Fruit fly (Drosophila melanogaster) whole organism, embryonic: Measurements from ENCODE around the gene Fas3.
A peak's percentile ranks its signal among the peaks of the same experiment; 100 is the strongest.

Experiments used
- Bgb ChIP-seq: fragments of 200-800 bp; sonication (Bioruptor generic); IDR thresholded peaks from 2 replicates; pipeline ENCODE4 v1.3.6; 2022; ENCODE audit warnings: missing biosample characterization, missing genetic modification characterization; ENCODE audit not compliant: partially characterized antibody
- Blimp-1 ChIP-seq: fragments of 200-800 bp; sonication (Bioruptor generic); optimal IDR thresholded peaks from 3 replicates; lab custom pipeline; 2018; ENCODE audit warnings: missing biosample characterization, missing genetic modification characterization, mild to moderate bottlenecking, moderate library complexity, missing genetic modification reagents
- C15 ChIP-seq: fragments of 200-800 bp; sonication (Bioruptor generic); IDR thresholded peaks from 3 replicates; pipeline ENCODE4 v1.3.6; 2022; ENCODE audit warnings: missing biosample characterization, missing genetic modification characterization
- CG11696 ChIP-seq: fragments of 200-800 bp; sonication (Bioruptor generic); IDR thresholded peaks from 2 replicates; pipeline ENCODE4 v1.3.6; 2022; ENCODE audit warnings: missing biosample characterization, missing genetic modification characterization
- CG12299 ChIP-seq: fragments of 200-800 bp; sonication (Bioruptor generic); optimal IDR thresholded peaks from 2 replicates; lab custom pipeline; 2018; ENCODE audit warnings: missing biosample characterization, mild to moderate bottlenecking, missing genetic modification characterization
- CG13123 ChIP-seq: fragments of 200-800 bp; sonication (Bioruptor generic); optimal IDR thresholded peaks from 2 replicates; lab custom pipeline; 2016; ENCODE audit warnings: missing biosample characterization, missing genetic modification characterization
- CG14014 ChIP-seq: fragments of 200-800 bp; sonication (Bioruptor generic); IDR thresholded peaks from 2 replicates; pipeline ENCODE4 v1.3.6; 2022; ENCODE audit warnings: missing biosample characterization, missing genetic modification characterization
- CG15011 ChIP-seq: fragments of 200-800 bp; sonication (Bioruptor generic); optimal IDR thresholded peaks from 3 replicates; lab custom pipeline; 2018; ENCODE audit warnings: missing biosample characterization, mild to moderate bottlenecking, missing genetic modification characterization
- CG16815 ChIP-seq: fragments of 200-800 bp; sonication (Bioruptor generic); optimal IDR thresholded peaks from 3 replicates; lab custom pipeline; 2017; ENCODE audit warnings: missing biosample characterization, mild to moderate bottlenecking, missing genetic modification characterization
- CG17612 ChIP-seq: fragments of 200-800 bp; sonication (Bioruptor generic); IDR thresholded peaks from 2 replicates; pipeline ENCODE4 v1.3.6; 2022; ENCODE audit warnings: missing biosample characterization, missing genetic modification characterization
- CG18011 ChIP-seq: fragments of 200-800 bp; sonication (Bioruptor generic); optimal IDR thresholded peaks from 2 replicates; lab custom pipeline; 2017; ENCODE audit warnings: missing biosample characterization, missing genetic modification characterization, mild to moderate bottlenecking, moderate library complexity, missing genotype
- CG18764 ChIP-seq: fragments of 200-800 bp; sonication (Bioruptor generic); optimal IDR thresholded peaks from 3 replicates; lab custom pipeline; 2016; ENCODE audit warnings: missing biosample characterization, missing genetic modification characterization
- CG2202 ChIP-seq: fragments of 200-800 bp; sonication (Bioruptor generic); optimal IDR thresholded peaks from 2 replicates; lab custom pipeline; 2018; ENCODE audit warnings: missing biosample characterization, mild to moderate bottlenecking, missing genetic modification characterization
- CG2678 ChIP-seq: fragments of 200-800 bp; sonication (Bioruptor generic); optimal IDR thresholded peaks from 3 replicates; lab custom pipeline; 2019; ENCODE audit warnings: missing biosample characterization, mild to moderate bottlenecking, missing genetic modification characterization, moderate library complexity
- CG30403 ChIP-seq: fragments of 200-800 bp; sonication (Bioruptor generic); optimal IDR thresholded peaks from 3 replicates; lab custom pipeline; 2016; ENCODE audit warnings: missing biosample characterization, missing genetic modification characterization
- CG3065 ChIP-seq: fragments of 200-800 bp; sonication (Bioruptor generic); optimal IDR thresholded peaks from 2 replicates; lab custom pipeline; 2016; ENCODE audit warnings: missing biosample characterization, missing genetic modification characterization
- CG31388 ChIP-seq: fragments of 200-800 bp; sonication (Bioruptor generic); optimal IDR thresholded peaks from 2 replicates; lab custom pipeline; 2016; ENCODE audit warnings: missing biosample characterization, missing genetic modification characterization
- CG3281 ChIP-seq: fragments of 200-800 bp; sonication (Bioruptor generic); optimal IDR thresholded peaks from 3 replicates; lab custom pipeline; 2017; ENCODE audit warnings: missing biosample characterization, mild to moderate bottlenecking, missing genetic modification characterization
- CG6854 ChIP-seq: fragments of 200-800 bp; sonication (Bioruptor generic); optimal IDR thresholded peaks from 3 replicates; lab custom pipeline; 2017; ENCODE audit warnings: missing biosample characterization, mild to moderate bottlenecking, missing genetic modification characterization
- CG7839 ChIP-seq: fragments of 200-800 bp; sonication (Bioruptor generic); optimal IDR thresholded peaks from 3 replicates; lab custom pipeline; 2018; ENCODE audit warnings: missing biosample characterization, mild to moderate bottlenecking, missing genetic modification characterization, moderate library complexity
- CG8290 ChIP-seq, 3 experiments: fragments of 200-800 bp; sonication (Bioruptor generic); optimal IDR thresholded peaks; 2 replicates each; lab custom pipeline; 2016 to 2019; ENCODE audit warnings: missing biosample characterization in 3 of 3, missing genetic modification characterization in 3 of 3, mild to moderate bottlenecking in 2 of 3, moderate library complexity in 1 of 3
- CG8765 ChIP-seq: fragments of 200-800 bp; sonication (Bioruptor generic); IDR thresholded peaks from 2 replicates; pipeline ENCODE4 v1.3.6; 2022; ENCODE audit warnings: missing biosample characterization, missing genetic modification characterization
- Fer2 ChIP-seq: fragments of 200-800 bp; sonication (Bioruptor generic); optimal IDR thresholded peaks from 2 replicates; lab custom pipeline; 2018; ENCODE audit warnings: missing biosample characterization, mild to moderate bottlenecking, missing genetic modification characterization, moderate library complexity
- Mes4 ChIP-seq: fragments of 200-800 bp; sonication (Bioruptor generic); optimal IDR thresholded peaks from 2 replicates; lab custom pipeline; 2016; ENCODE audit warnings: missing biosample characterization, missing genetic modification characterization
- NFAT ChIP-seq: fragments of 200-800 bp; sonication (Bioruptor generic); IDR thresholded peaks from 2 replicates; pipeline ENCODE4 v1.3.6; 2022; ENCODE audit warnings: missing biosample characterization, missing genetic modification characterization
- Opbp ChIP-seq: fragments of 200-800 bp; sonication (Bioruptor generic); IDR thresholded peaks from 3 replicates; pipeline ENCODE4 v1.3.6; 2022; ENCODE audit warnings: missing biosample characterization, missing genetic modification characterization; ENCODE audit not compliant: partially characterized antibody
- Ptx1 ChIP-seq: fragments of 200-800 bp; sonication (Bioruptor generic); IDR thresholded peaks from 2 replicates; pipeline ENCODE4 v1.3.6; 2022; ENCODE audit warnings: missing biosample characterization, missing genetic modification characterization
- Ravus ChIP-seq: fragments of 200-800 bp; sonication (Bioruptor generic); IDR thresholded peaks from 2 replicates; pipeline ENCODE4 v1.3.6; 2022; ENCODE audit warnings: missing biosample characterization, missing genetic modification characterization
- Rfx ChIP-seq: fragments of 200-800 bp; sonication (Bioruptor generic); IDR thresholded peaks from 2 replicates; pipeline ENCODE4 v1.3.6; 2022; ENCODE audit warnings: missing biosample characterization, missing genetic modification characterization
- Scr ChIP-seq: fragments of 200-800 bp; sonication (Bioruptor generic); IDR thresholded peaks from 2 replicates; pipeline ENCODE4 v1.3.6; 2022; ENCODE audit warnings: missing biosample characterization, missing genetic modification characterization; ENCODE audit not compliant: partially characterized antibody
- Six4 ChIP-seq: fragments of 200-800 bp; sonication (Bioruptor generic); optimal IDR thresholded peaks from 2 replicates; lab custom pipeline; 2016; ENCODE audit warnings: missing biosample characterization, missing genetic modification characterization
- Stat92E ChIP-seq, 3 experiments: fragments of >200 bp in 2 of 3; fragments of 200-800 bp in 1 of 3; sonication (Bioruptor generic) in 1 of 3; optimal IDR thresholded peaks; 2 replicates each; lab custom pipeline; 2017 to 2019; ENCODE audit warnings: missing biosample characterization in 3 of 3, missing genetic modification characterization in 3 of 3, mild to moderate bottlenecking in 1 of 3, moderate library complexity in 1 of 3
- TFAM ChIP-seq: fragments of 200-800 bp; sonication (Bioruptor generic); optimal IDR thresholded peaks from 2 replicates; lab custom pipeline; 2017; ENCODE audit warnings: missing biosample characterization, missing genetic modification characterization, inconsistent platforms
- Tbp ChIP-seq: fragments of >200 bp; optimal IDR thresholded peaks from 2 replicates; lab custom pipeline; 2018; ENCODE audit warnings: missing biosample characterization, missing genetic modification characterization
- Usf ChIP-seq: fragments of 200-800 bp; sonication (Bioruptor generic); optimal IDR thresholded peaks from 2 replicates; lab custom pipeline; 2017; ENCODE audit warnings: missing genotype, missing biosample characterization, missing genetic modification characterization
- Vsx1 ChIP-seq: fragments of 200-800 bp; sonication (Bioruptor generic); optimal IDR thresholded peaks from 2 replicates; lab custom pipeline; 2017; ENCODE audit warnings: missing biosample characterization, mild to moderate bottlenecking, missing genetic modification characterization, missing genetic modification reagents
- ap ChIP-seq: fragments of 200-800 bp; sonication (Bioruptor generic); IDR thresholded peaks from 2 replicates; pipeline ENCODE4 v1.3.6; 2022; ENCODE audit warnings: missing biosample characterization, missing genetic modification characterization
- br ChIP-seq: fragments of >200 bp; optimal IDR thresholded peaks from 2 replicates; lab custom pipeline; 2017
- chm ChIP-seq: fragments of 200-800 bp; sonication (Bioruptor generic); IDR thresholded peaks from 2 replicates; pipeline ENCODE4 v1.3.6; 2022; ENCODE audit warnings: missing biosample characterization, missing genetic modification characterization
- dm ChIP-seq: fragments of 200-800 bp; sonication (Bioruptor generic); optimal IDR thresholded peaks from 3 replicates; lab custom pipeline; 2016; ENCODE audit warnings: missing biosample characterization, missing genetic modification characterization
- dmrt99B ChIP-seq: fragments of 200-800 bp; sonication (Bioruptor generic); optimal IDR thresholded peaks from 2 replicates; lab custom pipeline; 2018; ENCODE audit warnings: missing biosample characterization, mild to moderate bottlenecking, missing genetic modification characterization, moderate library complexity
- dpn ChIP-seq, 2 experiments: fragments of 200-800 bp; sonication (Bioruptor generic); optimal IDR thresholded peaks; 3 replicates each; lab custom pipeline; 2016; ENCODE audit warnings: missing biosample characterization in 2 of 2, missing genetic modification characterization in 2 of 2
- emc ChIP-seq: fragments of 200-800 bp; sonication (Bioruptor generic); optimal IDR thresholded peaks from 2 replicates; lab custom pipeline; 2016; ENCODE audit warnings: missing biosample characterization, missing genetic modification characterization
- gt ChIP-seq: fragments of 200-800 bp; sonication (Bioruptor generic); IDR thresholded peaks from 2 replicates; pipeline ENCODE4 v1.3.6; 2022; ENCODE audit warnings: missing biosample characterization, missing genetic modification characterization
- ind ChIP-seq: fragments of 200-800 bp; sonication (Bioruptor generic); optimal IDR thresholded peaks from 3 replicates; lab custom pipeline; 2016; ENCODE audit warnings: missing biosample characterization, missing genetic modification characterization
- mirr ChIP-seq: fragments of 200-800 bp; sonication (Bioruptor generic); optimal IDR thresholded peaks from 3 replicates; lab custom pipeline; 2018; ENCODE audit warnings: missing biosample characterization, mild to moderate bottlenecking, missing genetic modification characterization
- nau ChIP-seq: fragments of 200-800 bp; sonication (Bioruptor generic); optimal IDR thresholded peaks from 3 replicates; lab custom pipeline; 2017; ENCODE audit warnings: missing biosample characterization, mild to moderate bottlenecking, missing genetic modification characterization, missing genetic modification reagents
- rib ChIP-seq: fragments of 200-800 bp; sonication (Bioruptor generic); IDR thresholded peaks from 2 replicates; pipeline ENCODE4 v1.3.6; 2022; ENCODE audit warnings: missing biosample characterization, missing genetic modification characterization
- sens ChIP-seq: fragments of 200-800 bp; sonication (Bioruptor generic); peaks from one replicate; lab custom pipeline; 2016; ENCODE audit warnings: missing biosample characterization, missing genetic modification characterization
- sna ChIP-seq: fragments of 200-800 bp; sonication (Bioruptor generic); IDR thresholded peaks from 2 replicates; pipeline ENCODE4 v1.3.6; 2022; ENCODE audit warnings: missing biosample characterization, missing genetic modification characterization; ENCODE audit not compliant: partially characterized antibody
- tll ChIP-seq, 2 experiments: fragments of 200-800 bp in 1 of 2; fragments of >200 bp in 1 of 2; sonication (Bioruptor generic) in 1 of 2; optimal IDR thresholded peaks; 2 replicates each; lab custom pipeline; 2017 to 2019; ENCODE audit warnings: missing biosample characterization in 2 of 2, missing genetic modification characterization in 2 of 2, mild to moderate bottlenecking in 1 of 2, moderate library complexity in 1 of 2

The Fas3 gene

DNA sequence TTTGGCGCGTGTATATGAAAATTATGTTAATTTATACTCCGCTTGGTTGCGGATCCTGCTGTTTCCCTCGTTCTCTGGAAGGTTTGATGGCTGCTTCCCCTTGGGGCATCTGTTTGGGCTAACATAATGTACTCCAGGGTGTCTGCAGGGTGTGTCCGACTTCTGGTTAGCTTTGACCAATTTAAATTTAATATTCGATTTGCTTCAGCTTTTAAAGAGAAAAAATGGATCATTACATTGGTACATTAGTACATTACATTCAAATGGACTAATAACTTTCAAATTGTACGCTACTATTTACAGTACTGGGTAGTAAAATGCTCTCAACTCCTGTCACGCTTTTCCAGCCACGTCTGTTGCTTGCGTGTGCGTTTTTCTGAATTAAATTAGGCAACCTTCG, 57.2 kb downstream of the Fas3 start (continued):
- TF ChIP-seq CG13123 (GFP tag; lab: Kevin White, UChicago), result no peak
- peak; percentile 44 for TF ChIP-seq ind (GFP tag; lab: Kevin White, UChicago)
- TF ChIP-seq CG18764 (GFP tag; lab: Kevin White, UChicago), result peak; percentile 8
- no peak for TF ChIP-seq CG3065 (GFP tag; lab: Kevin White, UChicago)
- TF ChIP-seq CG15011 (GFP tag; lab: Kevin White, UChicago), result no peak
- TF ChIP-seq br (lab: Kevin White, UChicago), result no peak
- TF ChIP-seq dmrt99B (tag; lab: Kevin White, UChicago), result peak; percentile 64
- no peak for TF ChIP-seq gt (GFP tag; lab: Robert Waterston, UW)
- TF ChIP-seq Bgb (GFP tag; lab: Robert Waterston, UW), result no peak
- TF ChIP-seq Scr (GFP tag; lab: Robert Waterston, UW), result no peak
- no peak for TF ChIP-seq CG18011
- TF ChIP-seq CG30403, result peak; percentile 50
- no peak for TF ChIP-seq dm (GFP tag; lab: Kevin White, UChicago)
- TF ChIP-seq mirr, result no peak
- no peak for TF ChIP-seq Tbp (GFP tag; lab: Kevin White, UChicago)
- peak; percentile 70 for TF ChIP-seq CG2678 (tag; lab: Kevin White, UChicago)
- TF ChIP-seq CG11696, result no peak
- no peak for TF ChIP-seq Six4
- no peak for TF ChIP-seq rib (GFP tag; lab: Robert Waterston, UW)
- no peak for TF ChIP-seq CG16815 (GFP tag; lab: Kevin White, UChicago)
- TF ChIP-seq Ravus (GFP tag; lab: Robert Waterston, UW), result no peak
- no peak for TF ChIP-seq NFAT
- TF ChIP-seq Fer2 (tag; lab: Kevin White, UChicago), result no peak
- TF ChIP-seq CG8290 (GFP tag; optimal IDR thresholded peaks at IDR 0.05; lab: Kevin White, UChicago), result no peak
- peak in 1 of 2 experiments; percentile 73 for TF ChIP-seq CG8290 (tag; optimal IDR thresholded peaks at IDR 0.05; lab: Kevin White, UChicago)
- no peak for TF ChIP-seq CG31388 (GFP tag; lab: Kevin White, UChicago)
- peak; percentile 57 for TF ChIP-seq CG7839 (tag; lab: Kevin White, UChicago)
- peak; percentile 29 to 52 for TF ChIP-seq dpn (GFP tag; optimal IDR thresholded peaks at IDR 0.05; lab: Kevin White, UChicago)
- TF ChIP-seq CG6854 (GFP tag; lab: Kevin White, UChicago), result no peak
- TF ChIP-seq Rfx, result peak; percentile 74
- TF ChIP-seq CG2202 (tag; lab: Kevin White, UChicago), result no peak
- TF ChIP-seq CG8765 (GFP tag; lab: Robert Waterston, UW), result no peak
- TF ChIP-seq Usf, result no peak
- TF ChIP-seq chm (GFP tag; lab: Robert Waterston, UW), result no peak
- 0 out of 2 replicates have a peak, but pooled peaks have one; percentile 11 for TF ChIP-seq ap (GFP tag; lab: Robert Waterston, UW)
- no peak for TF ChIP-seq Mes4 (GFP tag; lab: Kevin White, UChicago)
- no peak for TF ChIP-seq C15 (GFP tag; lab: Robert Waterston, UW)
- peak; percentile 48 for TF ChIP-seq CG3281
- peak; percentile 40 for TF ChIP-seq Blimp-1 (GFP tag; lab: Kevin White, UChicago)
- TF ChIP-seq sna (GFP tag; lab: Robert Waterston, UW), result no peak
- no peak for TF ChIP-seq Vsx1 (GFP tag; lab: Kevin White, UChicago)
- TF ChIP-seq TFAM (GFP tag; lab: Kevin White, UChicago), result no peak
- TF ChIP-seq emc (GFP tag; lab: Kevin White, UChicago), result peak; percentile 2
- TF ChIP-seq tll (GFP tag; optimal IDR thresholded peaks at IDR 0.05; lab: Kevin White, UChicago), result no peak
- no peak for TF ChIP-seq CG17612 (GFP tag; lab: Robert Waterston, UW)
- no peak for TF ChIP-seq Opbp (GFP tag; lab: Robert Waterston, UW)
- TF ChIP-seq CG14014 (GFP tag; lab: Robert Waterston, UW), result peak; percentile 40; the same call in 1 of the 2 replicates
- TF ChIP-seq Ptx1 (GFP tag; lab: Robert Waterston, UW), result peak; percentile 59
- no peak for TF ChIP-seq CG12299 (tag; lab: Kevin White, UChicago)
- no peak for TF ChIP-seq Stat92E (GFP tag; optimal IDR thresholded peaks at IDR 0.05; lab: Kevin White, UChicago)
- TF ChIP-seq sens (GFP tag; lab: Kevin White, UChicago), result peak; percentile 16
- TF ChIP-seq nau (GFP tag; lab: Kevin White, UChicago), result peak; percentile 10
